Fruit fly (Drosophila melanogaster): ENCODE data around the gene by.

Gene by

DNA sequence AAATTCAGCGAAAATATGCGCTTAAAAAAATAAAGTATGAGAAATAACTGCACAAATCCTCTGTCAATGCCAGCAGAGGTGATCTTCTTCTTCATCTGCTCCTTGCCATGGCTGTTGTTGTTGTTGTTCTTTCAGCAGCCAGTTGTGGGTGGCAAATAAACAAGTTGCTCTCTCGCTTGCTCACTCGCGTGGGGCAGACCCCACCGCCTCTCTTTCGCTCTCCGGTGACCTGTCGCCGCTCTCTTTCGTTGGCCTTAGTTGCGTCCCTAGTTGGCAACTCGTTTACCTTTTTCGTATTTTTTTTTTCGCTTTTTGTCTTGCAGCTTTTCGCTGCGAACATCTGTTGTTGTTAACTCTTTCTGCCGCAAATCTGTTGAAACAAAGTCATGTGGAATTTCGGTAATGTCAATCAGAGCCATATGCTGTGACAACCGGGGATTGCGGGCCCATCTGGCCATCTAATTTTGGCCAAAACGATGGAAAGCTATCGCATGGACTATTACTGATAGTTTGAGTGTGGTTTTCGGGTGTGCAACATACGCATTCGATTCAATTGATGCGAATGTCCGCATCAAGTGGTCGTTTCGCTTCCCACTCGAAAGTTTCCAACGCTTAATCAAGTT is 1.9 kb upstream of the by start (continued):
- TF ChIP-seq CG10274 (GFP tag; optimal IDR thresholded peaks at IDR 0.05) (no peak), CG12659 (GFP tag; optimal IDR thresholded peaks at IDR 0.05) (no peak), toy (GFP tag; IDR thresholded peaks at IDR 0.05) (no peak), CG10979 (tag; optimal IDR thresholded peaks at IDR 0.05) (no peak), repo (GFP tag; optimal IDR thresholded peaks at IDR 0.05) (no peak), ind (GFP tag; optimal IDR thresholded peaks at IDR 0.05) (no peak), bcd (GFP tag; optimal IDR thresholded peaks at IDR 0.05) (no peak), CG4854 (GFP tag; optimal IDR thresholded peaks at IDR 0.05) (no peak), Sox100B (GFP tag; optimal IDR thresholded peaks at IDR 0.05) (no peak), sd (tag; optimal IDR thresholded peaks at IDR 0.05) (no peak), slbo (GFP tag; IDR thresholded peaks at IDR 0.05) (no peak), ATbp (GFP tag; optimal IDR thresholded peaks at IDR 0.05) (no peak), CG17361 (GFP tag; IDR thresholded peaks at IDR 0.05) (no peak), Ssrp (tag; optimal IDR thresholded peaks at IDR 0.05) (no peak), CG16779 (GFP tag; IDR thresholded peaks at IDR 0.05) (no peak), CG8944 (GFP tag; optimal IDR thresholded peaks at IDR 0.05) (no peak), otp (GFP tag; IDR thresholded peaks at IDR 0.05) (no peak), Drgx (GFP tag; IDR thresholded peaks at IDR 0.05) (0 out of 2 replicates have a peak, but pooled peaks have one; percentile 9), dmrt11E (tag; optimal IDR thresholded peaks at IDR 0.05) (no peak), CG10959 (GFP tag; IDR thresholded peaks at IDR 0.05) (0 out of 2 replicates have a peak, but pooled peaks have one; percentile 5), her (GFP tag; optimal IDR thresholded peaks at IDR 0.05) (no peak), fu2 (GFP tag; optimal IDR thresholded peaks at IDR 0.05) (no peak), Xbp1 (GFP tag; optimal IDR thresholded peaks at IDR 0.05) (no peak), psq (GFP tag; optimal IDR thresholded peaks at IDR 0.05) (no peak), luna (GFP tag; optimal IDR thresholded peaks at IDR 0.05) (no peak), sqz (GFP tag; optimal IDR thresholded peaks at IDR 0.05) (peak; percentile 11), oc (tag; optimal IDR thresholded peaks at IDR 0.05) (no peak), Tbp (GFP tag; optimal IDR thresholded peaks at IDR 0.05) (no peak), CG1647 (GFP tag; optimal IDR thresholded peaks at IDR 0.05) (no peak), nau (GFP tag; optimal IDR thresholded peaks at IDR 0.05) (no peak), Pdp1 (GFP tag; optimal IDR thresholded peaks at IDR 0.05) (no peak), Usf (GFP tag; optimal IDR thresholded peaks at IDR 0.05) (no peak), cas (GFP tag; IDR thresholded peaks at IDR 0.05) (no peak), CG17385 (GFP tag; optimal IDR thresholded peaks at IDR 0.05) (peak; percentile 47), CG7357 (GFP tag; IDR thresholded peaks at IDR 0.05) (no peak), B-H1 (GFP tag; IDR thresholded peaks at IDR 0.05) (no peak), CG6175 (GFP tag; IDR thresholded peaks at IDR 0.05) (peak; percentile 74; the same call in 2 of the 3 replicates), CG14860 (GFP tag; IDR thresholded peaks at IDR 0.05; ENCODE audit: partially characterized antibody) (no peak), zf30C (GFP tag; optimal IDR thresholded peaks at IDR 0.05) (no peak), pan (optimal IDR thresholded peaks at IDR 0.05) (no peak), pan (GFP tag; optimal IDR thresholded peaks at IDR 0.05 in 1 of 2, IDR thresholded peaks at IDR 0.05 in 1 of 2) (no peak), CG9932 (GFP tag; IDR thresholded peaks at IDR 0.05) (no peak), Fer2 (tag; optimal IDR thresholded peaks at IDR 0.05) (no peak), insv (GFP tag; optimal IDR thresholded peaks at IDR 0.05) (no peak), br (optimal IDR thresholded peaks at IDR 0.05) (no peak), sima (GFP tag; optimal IDR thresholded peaks at IDR 0.05) (no peak), CG2712 (tag; optimal IDR thresholded peaks at IDR 0.05) (no peak), yki (optimal IDR thresholded peaks at IDR 0.05) (peak; percentile 57), ab (GFP tag; optimal IDR thresholded peaks at IDR 0.05) (no peak)
